Worm (Caenorhabditis elegans) whole organism, L1 larva: ENCODE results near the gene col-167.
A peak's percentile ranks its signal among the peaks of the same experiment; 100 is the strongest.

Experiments used
- C16A3.4 ChIP-seq: fragments of 150-350 bp; optimal IDR thresholded peaks from 2 replicates; lab custom pipeline; 2014; ENCODE audit warnings: missing biosample characterization, missing genetic modification characterization
- Y116A8C.19 ChIP-seq: sonication (generic microtip); optimal IDR thresholded peaks from 2 replicates; lab custom pipeline; 2016; ENCODE audit warnings: missing compliant biosample characterization, missing genetic modification characterization, borderline replicate concordance
- alr-1 ChIP-seq: fragments of 200-800 bp; sonication (Bioruptor generic); optimal IDR thresholded peaks from 2 replicates; lab custom pipeline; 2018; ENCODE audit warnings: borderline replicate concordance, mild to moderate bottlenecking, missing genetic modification characterization, missing compliant biosample characterization
- ceh-63 ChIP-seq: fragments of 200-800 bp; sonication (Bioruptor generic); optimal IDR thresholded peaks from 2 replicates; lab custom pipeline; 2018; ENCODE audit warnings: mild to moderate bottlenecking, missing genetic modification characterization, missing compliant biosample characterization
- ceh-82 ChIP-seq, 3 experiments: fragments of 150-350 bp in 1 of 3; sonication (generic microtip) in 2 of 3; optimal IDR thresholded peaks; 2 replicates each; lab custom pipeline; 2014 to 2017; ENCODE audit warnings: missing biosample characterization in 3 of 3, missing genetic modification characterization in 3 of 3
- ceh-90 ChIP-seq: sonication (generic microtip); optimal IDR thresholded peaks from 2 replicates; lab custom pipeline; 2016; ENCODE audit warnings: missing genetic modification characterization, missing compliant biosample characterization
- ces-1 ChIP-seq: fragments of 150-350 bp; optimal IDR thresholded peaks from 2 replicates; lab custom pipeline; 2014; ENCODE audit warnings: missing biosample characterization, missing genetic modification reagents, missing genetic modification characterization
- dsc-1 ChIP-seq: sonication (generic microtip); optimal IDR thresholded peaks from 2 replicates; lab custom pipeline; 2016; ENCODE audit warnings: mild to moderate bottlenecking, missing genetic modification characterization, missing compliant biosample characterization
- efl-1 ChIP-seq, 4 experiments: fragments of 150-350 bp; optimal IDR thresholded peaks in 3 of 4; peaks in 1 of 4; 1 replicate in 1 of 4; 2 replicates in 3 of 4; lab custom pipeline; 2014; ENCODE audit warnings: missing biosample characterization in 2 of 4, missing genetic modification characterization in 2 of 4, missing genetic modification reagents in 2 of 4
- elt-2 ChIP-seq: sonication (generic microtip); optimal IDR thresholded peaks from 2 replicates; lab custom pipeline; 2016; ENCODE audit warnings: missing genetic modification characterization, mild to moderate bottlenecking, inconsistent platforms, missing compliant biosample characterization, missing genetic modification reagents
- elt-3 ChIP-seq, 6 experiments: fragments of 150-350 bp in 1 of 6; sonication (generic microtip); optimal IDR thresholded peaks; 2 replicates each; lab custom pipeline; 2017 to 2018; ENCODE audit warnings: missing biosample characterization in 6 of 6, missing genetic modification characterization in 6 of 6, inconsistent platforms in 1 of 6
- ets-5 ChIP-seq: fragments of 200-800 bp; sonication (Bioruptor generic); IDR thresholded peaks from 2 replicates; pipeline ENCODE4 v1.3.6; 2022; ENCODE audit warnings: missing genetic modification characterization, missing compliant biosample characterization
- fkh-10 ChIP-seq: sonication (generic microtip); optimal IDR thresholded peaks from 2 replicates; lab custom pipeline; 2017; ENCODE audit warnings: missing biosample characterization, missing genetic modification reagents, missing genetic modification characterization
- fkh-4 ChIP-seq: sonication (generic microtip); optimal IDR thresholded peaks from 2 replicates; lab custom pipeline; 2016; ENCODE audit warnings: missing compliant biosample characterization, missing genetic modification characterization, borderline replicate concordance
- fos-1 ChIP-seq: fragments of 150-350 bp; optimal IDR thresholded peaks from 2 replicates; lab custom pipeline; 2014; ENCODE audit warnings: missing biosample characterization, missing genetic modification characterization
- hpl-2 ChIP-seq: fragments of 150-350 bp; optimal IDR thresholded peaks from 2 replicates; lab custom pipeline; 2014; ENCODE audit warnings: missing biosample characterization, missing genetic modification reagents, missing genetic modification characterization
- irx-1 ChIP-seq: sonication (generic microtip); optimal IDR thresholded peaks from 2 replicates; lab custom pipeline; 2016; ENCODE audit warnings: missing genetic modification characterization, missing compliant biosample characterization
- isw-1 ChIP-seq: fragments of 200-800 bp; sonication (Bioruptor generic); IDR thresholded peaks from 2 replicates; pipeline ENCODE4 v1.3.6; 2022; ENCODE audit warnings: missing genetic modification characterization, missing compliant biosample characterization
- jun-1 ChIP-seq: fragments of 150-350 bp; optimal IDR thresholded peaks from 2 replicates; lab custom pipeline; 2014; ENCODE audit warnings: missing biosample characterization, missing genetic modification reagents, missing genetic modification characterization
- lin-15B ChIP-seq: fragments of 150-350 bp; sonication (generic microtip); optimal IDR thresholded peaks from 3 replicates; lab custom pipeline; 2014; ENCODE audit warnings: missing biosample characterization, missing genetic modification characterization
- lir-3 ChIP-seq: sonication (generic microtip); optimal IDR thresholded peaks from 2 replicates; lab custom pipeline; 2016; ENCODE audit warnings: mild to moderate bottlenecking, missing genetic modification characterization, moderate library complexity, missing compliant biosample characterization; ENCODE audit not compliant: poor library complexity
- mab-9 ChIP-seq: fragments of 200-800 bp; sonication (Bioruptor generic); IDR thresholded peaks from 2 replicates; pipeline ENCODE4 v1.3.6; 2022; ENCODE audit warnings: missing genetic modification reagents, missing genetic modification characterization, missing compliant biosample characterization
- mdl-1 ChIP-seq, 2 experiments: fragments of 150-350 bp; optimal IDR thresholded peaks; 2 replicates each; lab custom pipeline; 2014 to 2017; ENCODE audit warnings: missing biosample characterization in 2 of 2, missing genetic modification characterization in 2 of 2, inconsistent platforms in 1 of 2
- mep-1 ChIP-seq: fragments of 150-350 bp; optimal IDR thresholded peaks from 2 replicates; lab custom pipeline; 2014; ENCODE audit warnings: missing biosample characterization, missing genetic modification characterization
- nhr-11 ChIP-seq: fragments of 150-350 bp; optimal IDR thresholded peaks from 2 replicates; lab custom pipeline; 2014; ENCODE audit warnings: missing biosample characterization, missing genetic modification characterization
- nhr-237 ChIP-seq: fragments of 150-350 bp; optimal IDR thresholded peaks from 2 replicates; lab custom pipeline; 2014; ENCODE audit warnings: missing biosample characterization, missing genetic modification characterization
- nhr-47 ChIP-seq: sonication (generic microtip); optimal IDR thresholded peaks from 2 replicates; lab custom pipeline; 2016; ENCODE audit warnings: mild to moderate bottlenecking, missing genetic modification characterization, moderate library complexity, missing compliant biosample characterization
- nhr-71 ChIP-seq: sonication (generic microtip); optimal IDR thresholded peaks from 2 replicates; lab custom pipeline; 2016; ENCODE audit warnings: mild to moderate bottlenecking, missing genetic modification characterization, moderate library complexity, missing compliant biosample characterization
- nhr-76 ChIP-seq: sonication (generic microtip); optimal IDR thresholded peaks from 2 replicates; lab custom pipeline; 2017; ENCODE audit warnings: missing biosample characterization, missing genetic modification characterization
- nhr-90 ChIP-seq: sonication (generic microtip); optimal IDR thresholded peaks from 2 replicates; lab custom pipeline; 2016; ENCODE audit warnings: mild to moderate bottlenecking, missing genetic modification characterization, missing compliant biosample characterization; ENCODE audit not compliant: poor library complexity
- pag-3 ChIP-seq: sonication (generic microtip); optimal IDR thresholded peaks from 2 replicates; lab custom pipeline; 2017; ENCODE audit warnings: missing genetic modification characterization, mild to moderate bottlenecking, missing compliant biosample characterization, antibody characterized with exemption, borderline replicate concordance; ENCODE audit not compliant: insufficient read depth
- snpc-4 ChIP-seq: fragments of 150-350 bp; optimal IDR thresholded peaks from 2 replicates; lab custom pipeline; 2014; ENCODE audit warnings: missing biosample characterization, missing genetic modification characterization
- snu-23 ChIP-seq: sonication (generic microtip); optimal IDR thresholded peaks from 2 replicates; lab custom pipeline; 2016; ENCODE audit warnings: missing genetic modification characterization, missing compliant biosample characterization
- sptf-1 ChIP-seq: fragments of 150-350 bp; optimal IDR thresholded peaks from 2 replicates; lab custom pipeline; 2014; ENCODE audit warnings: missing biosample characterization, missing genetic modification characterization
- swsn-7 ChIP-seq: sonication (generic microtip); optimal IDR thresholded peaks from 2 replicates; lab custom pipeline; 2016; ENCODE audit warnings: missing genetic modification characterization, missing compliant biosample characterization
- xbp-1 ChIP-seq: sonication (generic microtip); optimal IDR thresholded peaks from 2 replicates; lab custom pipeline; 2016; ENCODE audit warnings: missing genetic modification characterization, missing compliant biosample characterization
- zag-1 ChIP-seq: fragments of 150-350 bp; optimal IDR thresholded peaks from 2 replicates; lab custom pipeline; 2014; ENCODE audit warnings: missing biosample characterization, missing genetic modification characterization
- zip-4 ChIP-seq: fragments of 200-800 bp; sonication (Bioruptor generic); optimal IDR thresholded peaks from 2 replicates; lab custom pipeline; 2018; ENCODE audit warnings: mild to moderate bottlenecking, missing genetic modification characterization, moderate library complexity, missing compliant biosample characterization
- ztf-4 ChIP-seq: fragments of 150-350 bp; optimal IDR thresholded peaks from 2 replicates; lab custom pipeline; 2014; ENCODE audit warnings: missing biosample characterization, missing genetic modification characterization

The col-167 gene

ce11 chrX:6333998-6334397 is 10.7 kb downstream of the col-167 start, which contains the start of gene col-171:
Gene col-171, plus strand, starts transcription at chrX:6334298.
- TF ChIP-seq efl-1 (optimal IDR thresholded peaks at IDR 0.05; lab: Kevin White, UChicago) (no peak), efl-1 (GFP tag; optimal IDR thresholded peaks at IDR 0.05 in 1 of 2; lab: Kevin White, UChicago) (peak in 1 of 2 experiments; percentile 22), elt-3 (tag; optimal IDR thresholded peaks at IDR 0.05; lab: Kevin White, UChicago) (no peak)

ce11 chrX:6334602-6335001 is 11.3 kb downstream of the col-167 start:
- no peak for TF ChIP-seq nhr-11
- TF ChIP-seq pag-3 (tag; lab: Kevin White, UChicago) = no peak
- no peak for TF ChIP-seq mep-1 (tag; lab: Kevin White, UChicago)

- TF ChIP-seq alr-1 (tag; lab: Kevin White, UChicago) (no peak), sptf-1 (no peak), ces-1 (GFP tag; lab: Kevin White, UChicago) (no peak), hpl-2 (GFP tag; lab: Kevin White, UChicago) (no peak), nhr-71 (tag; lab: Kevin White, UChicago) (no peak), dsc-1 (no peak), fos-1 (tag; lab: Kevin White, UChicago) (no peak), zag-1 (tag; lab: Kevin White, UChicago) (no peak), snpc-4 (tag; lab: Kevin White, UChicago) (no peak), fkh-10 (GFP tag; lab: Kevin White, UChicago) (no peak), ets-5 (GFP tag; lab: Robert Waterston, UW) (no peak), C16A3.4 (tag; lab: Kevin White, UChicago) (no peak), ceh-82 (tag; optimal IDR thresholded peaks at IDR 0.05; lab: Kevin White, UChicago) (no peak), ztf-4 (tag; lab: Kevin White, UChicago) (no peak), jun-1 (tag; lab: Kevin White, UChicago) (no peak), ceh-63 (no peak), elt-2 (tag; lab: Kevin White, UChicago) (no peak), ceh-90 (no peak), Y116A8C.19 (tag; lab: Kevin White, UChicago) (no peak)
- TF ChIP-seq, all 84 proteins: peak for 0
Measured at ce11 chrX:6337338-6337737, 14.1 kb downstream of the col-167 start.

- TF ChIP-seq snu-23 = no peak
- TF ChIP-seq nhr-47 (tag; lab: Kevin White, UChicago) = no peak
- TF ChIP-seq nhr-237 (tag; lab: Kevin White, UChicago) = no peak
- no peak for TF ChIP-seq elt-3 (tag; optimal IDR thresholded peaks at IDR 0.05; lab: Kevin White, UChicago)
- TF ChIP-seq irx-1 (tag; lab: Kevin White, UChicago) = no peak
- no peak for TF ChIP-seq isw-1 (GFP tag; lab: Robert Waterston, UW)
- TF ChIP-seq mdl-1 (tag; optimal IDR thresholded peaks at IDR 0.05; lab: Kevin White, UChicago) = no peak
- TF ChIP-seq swsn-7 (tag; lab: Kevin White, UChicago) = no peak
- no peak for TF ChIP-seq fkh-4 (tag; lab: Kevin White, UChicago)
- TF ChIP-seq lir-3 (tag; lab: Kevin White, UChicago) = no peak
- no peak for TF ChIP-seq xbp-1 (tag; lab: Kevin White, UChicago)
- TF ChIP-seq lin-15B (tag; lab: Kevin White, UChicago) = no peak
- TF ChIP-seq Y116A8C.19 (tag; lab: Kevin White, UChicago) = no peak
- no peak for TF ChIP-seq zip-4 (GFP tag; lab: Kevin White, UChicago)
- no peak for TF ChIP-seq ceh-63
- TF ChIP-seq mab-9 = no peak
- TF ChIP-seq nhr-90 = no peak
- TF ChIP-seq nhr-76 = no peak
Measured at ce11 chrX:6337951-6338350, 14.7 kb downstream of the col-167 start, which contains the start of gene C03B1.13. Gene C03B1.13, minus strand, starts transcription at chrX:6338051.
